Worm (Caenorhabditis elegans): Measurements from ENCODE around the gene mrpl-12.

DNA sequence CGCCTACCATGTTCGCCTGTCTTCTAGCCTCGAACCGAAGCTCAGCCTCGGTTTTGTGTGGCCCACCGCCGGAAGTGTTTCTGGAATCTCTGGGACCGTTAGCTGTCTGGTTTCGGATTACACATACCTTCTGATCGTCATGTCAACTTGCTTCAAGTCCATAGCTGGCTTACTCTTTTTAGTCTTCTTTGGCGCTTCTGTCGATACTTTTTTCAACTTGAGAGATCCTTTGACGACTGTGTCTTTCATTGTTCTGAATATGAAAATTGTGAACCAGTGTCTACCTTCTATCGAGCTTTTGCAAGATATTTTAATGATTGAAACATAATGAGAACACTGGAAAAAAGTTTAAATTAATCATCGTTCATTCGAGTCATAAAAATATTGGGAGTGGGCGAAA lies 33.0 kb downstream of the mrpl-12 start, which contains the start of gene K01G5.8:
- TF ChIP-seq ref-1 (GFP tag; conservative IDR thresholded peaks at IDR 0.05) (no peak), ztf-29 (GFP tag; IDR thresholded peaks at IDR 0.05) (no peak), ztf-23 (GFP tag; IDR thresholded peaks at IDR 0.05) (no peak), flt-1 (GFP tag; IDR thresholded peaks at IDR 0.05) (no peak), T22C8.4 (GFP tag; IDR thresholded peaks at IDR 0.05) (no peak), med-1 (GFP tag; optimal IDR thresholded peaks at IDR 0.05; ENCODE audit: insufficient read depth) (no peak), cog-1 (tag; optimal IDR thresholded peaks at IDR 0.05) (no peak), klf-2 (GFP tag; conservative IDR thresholded peaks at IDR 0.05) (no peak), tab-1 (GFP tag; IDR thresholded peaks at IDR 0.05) (no peak)
